Worm (Caenorhabditis elegans): ENCODE measurements around the gene clec-184.

clec-184 gene

DNA sequence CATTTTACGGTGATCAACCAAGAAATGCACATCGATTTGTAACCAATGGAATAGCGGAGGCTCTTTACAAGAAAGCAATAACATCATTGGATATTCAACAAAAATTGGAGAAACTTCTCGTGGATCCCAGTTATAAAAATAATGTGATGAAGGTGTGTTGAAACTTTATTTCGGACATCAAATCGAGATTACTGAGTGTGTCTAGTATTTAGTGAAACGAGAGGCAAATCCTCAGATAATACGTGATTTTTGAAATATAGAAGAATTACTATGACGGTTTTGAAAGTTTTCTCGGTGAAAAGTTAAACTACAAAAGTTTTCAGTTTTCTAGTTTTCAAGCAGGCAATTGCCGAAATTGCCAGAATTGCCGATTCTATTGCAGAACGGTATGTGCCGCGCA is 685 bp upstream of the clec-184 start:
- TF ChIP-seq hlh-6 (tag; optimal IDR thresholded peaks at IDR 0.05) (no peak), ceh-18 (tag; optimal IDR thresholded peaks at IDR 0.05) (no peak), Y22D7AL.16 (tag; optimal IDR thresholded peaks at IDR 0.05) (no peak), unc-42 (tag; optimal IDR thresholded peaks at IDR 0.05) (no peak), tbx-7 (tag; optimal IDR thresholded peaks at IDR 0.05) (no peak), ttx-3 (tag; optimal IDR thresholded peaks at IDR 0.05) (no peak), nhr-232 (tag; optimal IDR thresholded peaks at IDR 0.05) (no peak), hlh-8 (tag; optimal IDR thresholded peaks at IDR 0.05) (no peak), C38D4.7 (GFP tag; optimal IDR thresholded peaks at IDR 0.05) (no peak)

DNA sequence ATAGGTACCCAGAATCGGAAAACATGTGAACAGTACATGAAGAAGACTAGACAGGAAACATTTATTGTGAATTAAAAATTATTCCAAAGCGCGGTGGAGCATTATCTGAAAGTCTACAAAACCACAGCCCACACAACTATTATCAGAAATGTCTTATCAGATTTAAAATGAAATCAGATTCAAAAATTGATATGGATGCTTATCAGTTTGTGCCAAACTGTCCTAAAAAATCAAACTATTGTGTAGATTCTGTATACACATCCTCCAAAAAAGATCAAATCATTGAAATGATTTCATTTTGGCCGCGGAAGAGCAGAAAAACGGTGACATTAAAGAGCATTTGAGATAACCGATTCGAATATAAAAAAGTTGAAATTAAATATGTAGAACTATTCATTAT is 3.0 kb downstream of the clec-184 start, which contains the start of gene irg-4:
irg-4 (plus strand) TSS at position 392 of the 400 bp plus-strand sequence.
- TF ChIP-seq ama-1 (optimal IDR thresholded peaks at IDR 0.05) (no peak), T23F11.4 (GFP tag; optimal IDR thresholded peaks at IDR 0.05) (no peak), elt-2 (tag; optimal IDR thresholded peaks at IDR 0.05) (peak; percentile 77)

DNA sequence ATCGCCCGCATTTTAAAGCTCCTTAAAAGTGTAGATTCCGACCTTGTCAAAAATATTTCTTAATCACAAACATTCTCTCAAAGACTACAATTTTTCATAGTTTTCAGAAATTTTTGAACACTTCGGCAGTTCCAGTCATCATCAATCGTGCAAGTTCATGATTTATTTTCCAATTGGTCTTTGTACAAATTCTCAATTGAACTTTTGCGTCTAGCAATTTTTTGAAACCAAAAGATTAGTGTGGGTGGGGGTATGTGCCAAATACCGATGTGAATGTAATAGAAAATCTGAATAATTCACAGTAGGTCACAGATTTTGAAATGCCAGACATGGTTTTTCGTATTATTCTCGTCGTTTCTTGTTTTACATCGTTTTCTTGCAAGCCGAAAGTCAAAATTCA is 5.9 kb downstream of the clec-184 start, which contains the start of gene clec-185:
clec-185 (plus strand) TSS at position 301 of the 400 bp plus-strand sequence.
- TF ChIP-seq madf-2 (tag; optimal IDR thresholded peaks at IDR 0.05) (no peak), syd-9 (tag; optimal IDR thresholded peaks at IDR 0.05) (no peak), K02D7.2 (tag; optimal IDR thresholded peaks at IDR 0.05) (no peak), nhr-11 (tag; optimal IDR thresholded peaks at IDR 0.05) (no peak), nfya-1 (tag; optimal IDR thresholded peaks at IDR 0.05) (no peak), dmd-4 (tag; optimal IDR thresholded peaks at IDR 0.05; ENCODE audit: borderline replicate concordance) (no peak), pag-3 (tag; optimal IDR thresholded peaks at IDR 0.05; ENCODE audit: borderline replicate concordance) (no peak), T23F11.4 (GFP tag; optimal IDR thresholded peaks at IDR 0.05) (no peak), ahr-1 (tag; optimal IDR thresholded peaks at IDR 0.05) (no peak), sox-4 (tag; optimal IDR thresholded peaks at IDR 0.05) (no peak), ceh-48 (tag; optimal IDR thresholded peaks at IDR 0.05) (no peak), K09A11.1 (tag; optimal IDR thresholded peaks at IDR 0.05; ENCODE audit: insufficient read depth) (no peak), gmeb-2 (tag; optimal IDR thresholded peaks at IDR 0.05) (no peak), pqm-1 (tag; optimal IDR thresholded peaks at IDR 0.05) (no peak), pax-1 (tag; optimal IDR thresholded peaks at IDR 0.05) (no peak), tbx-2 (tag; optimal IDR thresholded peaks at IDR 0.05) (no peak), Y22D7AL.16 (tag; optimal IDR thresholded peaks at IDR 0.05) (no peak), mec-3 (tag; optimal IDR thresholded peaks at IDR 0.05; ENCODE audit: borderline replicate concordance) (no peak), fkh-6 (tag; optimal IDR thresholded peaks at IDR 0.05) (no peak)

DNA sequence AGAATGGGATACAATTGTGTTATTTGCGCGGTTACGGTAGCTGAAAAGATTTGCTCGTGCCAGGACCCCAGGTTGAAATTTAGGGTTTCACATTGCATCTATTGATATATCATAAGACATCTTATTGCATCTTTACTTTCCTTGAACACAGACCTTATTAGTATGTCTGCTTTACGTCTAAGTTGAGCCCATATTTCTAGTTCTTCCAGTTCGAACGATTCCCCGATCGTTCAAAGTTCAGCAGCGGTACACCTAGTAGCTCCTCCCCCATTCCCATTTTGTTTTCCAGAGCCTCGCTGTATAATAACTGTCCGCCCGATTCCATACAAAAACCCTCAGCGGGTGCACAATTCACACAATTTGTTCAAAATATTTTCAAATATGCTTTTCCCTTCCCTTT is 9.3 kb downstream of the clec-184 start, which contains the start of gene C25G4.17:
C25G4.17 (plus strand) TSS at position 301 of the 400 bp plus-strand sequence.
- TF ChIP-seq ceh-9 (tag; optimal IDR thresholded peaks at IDR 0.05) (no peak), unc-3 (GFP tag; conservative IDR thresholded peaks at IDR 0.05) (no peak), unc-3 (tag; optimal IDR thresholded peaks at IDR 0.05) (no peak), pros-1 (tag; optimal IDR thresholded peaks at IDR 0.05) (no peak), dve-1 (tag; optimal IDR thresholded peaks at IDR 0.05) (no peak), unc-42 (tag; optimal IDR thresholded peaks at IDR 0.05) (no peak), ceh-6 (GFP tag; optimal IDR thresholded peaks at IDR 0.05) (no peak), F13H6.1 (tag; optimal IDR thresholded peaks at IDR 0.05) (no peak), ref-2 (tag; optimal IDR thresholded peaks at IDR 0.05) (no peak), ceh-31 (tag; optimal IDR thresholded peaks at IDR 0.05) (no peak), ceh-45 (GFP tag; IDR thresholded peaks at IDR 0.05) (no peak), ceh-34 (tag; optimal IDR thresholded peaks at IDR 0.05) (no peak), syd-9 (tag; optimal IDR thresholded peaks at IDR 0.05) (no peak), pqm-1 (tag; optimal IDR thresholded peaks at IDR 0.05) (no peak), ahr-1 (tag; optimal IDR thresholded peaks at IDR 0.05) (no peak), unc-86 (tag; optimal IDR thresholded peaks at IDR 0.05) (no peak), eyg-1 (tag; optimal IDR thresholded peaks at IDR 0.05) (no peak), ets-4 (tag; optimal IDR thresholded peaks at IDR 0.05) (no peak), K02D7.2 (tag; optimal IDR thresholded peaks at IDR 0.05) (no peak)
